Worm (Caenorhabditis elegans): ENCODE data around the gene glc-1.

The glc-1 gene

ce11 chrV:16209837-16210236, 9.6 kb upstream of the glc-1 start, which contains the start of gene oac-15:
TSS of gene oac-15 (minus strand) at chrV:16209937.
- TF ChIP-seq ces-1 (GFP tag; optimal IDR thresholded peaks at IDR 0.05) (no peak), nhr-76 (tag; optimal IDR thresholded peaks at IDR 0.05) (no peak), M03D4.4 (tag; optimal IDR thresholded peaks at IDR 0.05) (no peak), nhr-28 (tag; optimal IDR thresholded peaks at IDR 0.05) (no peak), nhr-2 (tag; optimal IDR thresholded peaks at IDR 0.05) (no peak), unc-120 (tag; optimal IDR thresholded peaks at IDR 0.05; ENCODE audit: poor library complexity, severe bottlenecking) (no peak), cnd-1 (tag; optimal IDR thresholded peaks at IDR 0.05) (no peak), nhr-237 (tag; optimal IDR thresholded peaks at IDR 0.05) (no peak), ztf-11 (tag; optimal IDR thresholded peaks at IDR 0.05) (no peak), ceh-43 (GFP tag; optimal IDR thresholded peaks at IDR 0.05) (no peak), sem-2 (GFP tag; optimal IDR thresholded peaks at IDR 0.05) (no peak), unc-62 (GFP tag; optimal IDR thresholded peaks at IDR 0.05) (no peak), pha-4 (tag; optimal IDR thresholded peaks at IDR 0.05) (no peak)

ce11 chrV:16210257-16211002, 9.0 kb upstream of the glc-1 start, which contains the start of gene F11A5.16:
TSS of gene F11A5.16 (plus strand) at chrV:16210952.
- TF ChIP-seq ham-2 (GFP tag; optimal IDR thresholded peaks at IDR 0.05) (no peak), ceh-43 (GFP tag; optimal IDR thresholded peaks at IDR 0.05) (no peak), unc-39 (tag; optimal IDR thresholded peaks at IDR 0.05) (no peak), mls-2 (tag; optimal IDR thresholded peaks at IDR 0.05) (no peak), blmp-1 (tag; optimal IDR thresholded peaks at IDR 0.05) (no peak), nhr-12 (tag; optimal IDR thresholded peaks at IDR 0.05) (no peak)

- TF ChIP-seq hlh-1 (tag; optimal IDR thresholded peaks at IDR 0.05) (no peak), lin-13 (tag; optimal IDR thresholded peaks at IDR 0.05) (no peak), ceh-39 (tag; optimal IDR thresholded peaks at IDR 0.05) (no peak), drap-1 (GFP tag; optimal IDR thresholded peaks at IDR 0.05) (no peak), elt-3 (tag; optimal IDR thresholded peaks at IDR 0.05) (no peak)
Measured at ce11 chrV:16211713-16212112, 7.7 kb upstream of the glc-1 start.

- TF ChIP-seq tbx-8 (GFP tag; optimal IDR thresholded peaks at IDR 0.05), result no peak
- TF ChIP-seq flh-1 (GFP tag; optimal IDR thresholded peaks at IDR 0.05), result no peak
- no peak for TF ChIP-seq ceh-39 (tag; optimal IDR thresholded peaks at IDR 0.05)
- no peak for TF ChIP-seq ham-2 (GFP tag; optimal IDR thresholded peaks at IDR 0.05)
- TF ChIP-seq elt-3 (tag; optimal IDR thresholded peaks at IDR 0.05), result no peak
- no peak for TF ChIP-seq ceh-83 (GFP tag; optimal IDR thresholded peaks at IDR 0.05)
- no peak for TF ChIP-seq unc-120 (tag; optimal IDR thresholded peaks at IDR 0.05; ENCODE audit: poor library complexity, severe bottlenecking)
- TF ChIP-seq elt-1 (tag; optimal IDR thresholded peaks at IDR 0.05; ENCODE audit: borderline replicate concordance, insufficient read depth), result no peak
- TF ChIP-seq nhr-12 (tag; optimal IDR thresholded peaks at IDR 0.05), result no peak
- no peak for TF ChIP-seq hlh-1 (tag; optimal IDR thresholded peaks at IDR 0.05)
- no peak for TF ChIP-seq nhr-2 (tag; optimal IDR thresholded peaks at IDR 0.05)
- no peak for TF ChIP-seq lin-32 (GFP tag; optimal IDR thresholded peaks at IDR 0.05)
- TF ChIP-seq sem-2 (GFP tag; optimal IDR thresholded peaks at IDR 0.05), result no peak
- TF ChIP-seq drap-1 (GFP tag; optimal IDR thresholded peaks at IDR 0.05), result no peak
Measured at ce11 chrV:16213323-16213722, 6.1 kb upstream of the glc-1 start.

ce11 chrV:16214505-16214904, 4.9 kb upstream of the glc-1 start, which contains the start of gene F11A5.9:
TSS of gene F11A5.9 (plus strand) at chrV:16214890.
- no peak for TF ChIP-seq nhr-28 (tag; optimal IDR thresholded peaks at IDR 0.05)
- TF ChIP-seq mep-1 (tag; optimal IDR thresholded peaks at IDR 0.05), result no peak
- TF ChIP-seq mab-5 (tag; optimal IDR thresholded peaks at IDR 0.05), result no peak
- no peak for TF ChIP-seq tbx-8 (GFP tag; optimal IDR thresholded peaks at IDR 0.05)
- no peak for TF ChIP-seq ztf-11 (tag; optimal IDR thresholded peaks at IDR 0.05)
- TF ChIP-seq elt-1 (tag; optimal IDR thresholded peaks at IDR 0.05; ENCODE audit: borderline replicate concordance, insufficient read depth), result no peak
- TF ChIP-seq mls-2 (tag; optimal IDR thresholded peaks at IDR 0.05), result no peak
- no peak for TF ChIP-seq ceh-83 (GFP tag; optimal IDR thresholded peaks at IDR 0.05)

Data from whole organism, mixed stage, embryonic.